Worm (Caenorhabditis elegans) whole organism, L4 larva: Measurements from ENCODE around the gene vps-2.

Experiments
- D1046.2 ChIP-seq: fragments of 200-800 bp; sonication (Bioruptor generic); IDR thresholded peaks from 2 replicates; pipeline ENCODE4 v1.3.6; 2022; ENCODE audit warnings: missing genetic modification characterization, missing compliant biosample characterization
- F49E8.2 ChIP-seq: sonication (generic microtip); optimal IDR thresholded peaks from 2 replicates; lab custom pipeline; 2016; ENCODE audit warnings: missing compliant biosample characterization, mild to moderate bottlenecking, missing genetic modification characterization, borderline replicate concordance
- R02D3.7 ChIP-seq: fragments of 150-350 bp; sonication (generic microtip); optimal IDR thresholded peaks from 3 replicates; lab custom pipeline; 2014; ENCODE audit warnings: missing biosample characterization, missing genetic modification characterization
- Y48G9A.11 ChIP-seq: fragments of 200-800 bp; sonication (Bioruptor generic); IDR thresholded peaks from 2 replicates; pipeline ENCODE4 v1.3.6; 2022; ENCODE audit warnings: missing genetic modification reagents, missing genetic modification characterization, missing compliant biosample characterization
- Y75B8A.6 ChIP-seq: fragments of 200-800 bp; sonication (Bioruptor generic); IDR thresholded peaks from 2 replicates; pipeline ENCODE4 v1.3.6; 2022; ENCODE audit warnings: missing genetic modification reagents, missing genetic modification characterization, missing compliant biosample characterization
- arid-1 ChIP-seq: fragments of 200-800 bp; sonication (Bioruptor generic); conservative IDR thresholded peaks from 2 replicates; pipeline ENCODE4 v1.3.6; 2022; ENCODE audit warnings: missing genetic modification reagents, missing genetic modification characterization, missing compliant biosample characterization
- ceh-32 ChIP-seq: sonication (generic microtip); optimal IDR thresholded peaks from 2 replicates; lab custom pipeline; 2016; ENCODE audit warnings: mild to moderate bottlenecking, missing genetic modification characterization, missing compliant biosample characterization; ENCODE audit not compliant: poor library complexity
- ceh-82 ChIP-seq: sonication (generic microtip); optimal IDR thresholded peaks from 2 replicates; lab custom pipeline; 2017; ENCODE audit warnings: missing biosample characterization, missing genetic modification characterization
- daf-8 ChIP-seq: fragments of 200-800 bp; sonication (Bioruptor generic); IDR thresholded peaks from 2 replicates; pipeline ENCODE4 v1.3.6; 2022; ENCODE audit warnings: missing genetic modification characterization, missing compliant biosample characterization
- dmd-6 ChIP-seq: fragments of 200-800 bp; sonication (Bioruptor generic); IDR thresholded peaks from 2 replicates; pipeline ENCODE4 v1.3.6; 2022; ENCODE audit warnings: missing genetic modification reagents, missing genetic modification characterization, missing compliant biosample characterization
- duxl-1 ChIP-seq: sonication (generic microtip); optimal IDR thresholded peaks from 2 replicates; lab custom pipeline; 2016; ENCODE audit warnings: mild to moderate bottlenecking, missing genetic modification characterization, moderate library complexity, missing compliant biosample characterization; ENCODE audit not compliant: poor library complexity
- dve-1 ChIP-seq: sonication (generic microtip); optimal IDR thresholded peaks from 2 replicates; lab custom pipeline; 2017; ENCODE audit warnings: antibody characterized with exemption, mild to moderate bottlenecking, missing genetic modification characterization, missing compliant biosample characterization; ENCODE audit not compliant: insufficient read depth
- egl-43 ChIP-seq: fragments of 200-800 bp; sonication (Bioruptor generic); IDR thresholded peaks from 2 replicates; pipeline ENCODE4 v1.3.6; 2022; ENCODE audit warnings: missing genetic modification reagents, missing genetic modification characterization, missing compliant biosample characterization
- hif-1 ChIP-seq, 2 experiments: sonication (generic microtip); optimal IDR thresholded peaks; 2 replicates each; lab custom pipeline; 2016 to 2017; ENCODE audit warnings: missing compliant biosample characterization in 2 of 2, missing genetic modification characterization in 2 of 2, missing genetic modification reagents in 2 of 2, missing genotype in 2 of 2, mild to moderate bottlenecking in 1 of 2
- hlh-11 ChIP-seq: fragments of 200-800 bp; sonication (Bioruptor generic); optimal IDR thresholded peaks from 2 replicates; lab custom pipeline; 2018; ENCODE audit warnings: mild to moderate bottlenecking, missing genetic modification characterization, missing compliant biosample characterization
- hlh-30 ChIP-seq: sonication (generic microtip); optimal IDR thresholded peaks from 2 replicates; lab custom pipeline; 2017; ENCODE audit warnings: antibody characterized with exemption, mild to moderate bottlenecking, missing genetic modification characterization, missing compliant biosample characterization; ENCODE audit not compliant: insufficient read depth
- hmg-1.1 ChIP-seq: fragments of 200-800 bp; sonication (Bioruptor generic); IDR thresholded peaks from 2 replicates; pipeline ENCODE4 v1.3.6; 2022; ENCODE audit warnings: missing genetic modification reagents, missing genetic modification characterization, missing compliant biosample characterization
- lin-1 ChIP-seq: fragments of 200-800 bp; sonication (Bioruptor generic); IDR thresholded peaks from 2 replicates; pipeline ENCODE4 v1.3.6; 2022; ENCODE audit warnings: missing genetic modification reagents, missing genetic modification characterization, missing compliant biosample characterization
- lin-15B ChIP-seq: fragments of 150-350 bp; sonication (generic microtip); optimal IDR thresholded peaks from 3 replicates; lab custom pipeline; 2014; ENCODE audit warnings: missing biosample characterization, missing genetic modification characterization
- lin-38 ChIP-seq: fragments of 200-800 bp; sonication (Bioruptor generic); IDR thresholded peaks from 2 replicates; pipeline ENCODE4 v1.3.6; 2022; ENCODE audit warnings: missing genetic modification reagents, missing genetic modification characterization, missing compliant biosample characterization
- lsy-2 ChIP-seq, 2 experiments: fragments of 150-350 bp in 1 of 2; sonication (generic microtip) in 1 of 2; optimal IDR thresholded peaks; 2 replicates each; lab custom pipeline; 2014 to 2017; ENCODE audit warnings: missing biosample characterization in 2 of 2, missing genetic modification characterization in 2 of 2
- madf-5 ChIP-seq, 2 experiments: fragments of 200-800 bp; sonication (Bioruptor generic); IDR thresholded peaks; 2 replicates each; pipeline ENCODE4 v1.3.6; 2022; ENCODE audit warnings: missing compliant biosample characterization in 2 of 2, missing genetic modification characterization in 2 of 2
- mdl-1 ChIP-seq, 2 experiments: fragments of 150-350 bp in 1 of 2; sonication (generic microtip) in 1 of 2; optimal IDR thresholded peaks; 2 replicates each; lab custom pipeline; 2014 to 2017; ENCODE audit warnings: missing biosample characterization in 2 of 2, missing genetic modification characterization in 2 of 2
- mep-1 ChIP-seq: fragments of 150-350 bp; sonication (generic microtip); optimal IDR thresholded peaks from 3 replicates; lab custom pipeline; 2014; ENCODE audit warnings: missing biosample characterization, missing genetic modification characterization
- mes-2 ChIP-seq: sonication (generic microtip); optimal IDR thresholded peaks from 2 replicates; lab custom pipeline; 2016; ENCODE audit warnings: missing genotype, mild to moderate bottlenecking, missing genetic modification characterization, missing compliant biosample characterization; ENCODE audit not compliant: poor library complexity, severe bottlenecking
- nhr-10 ChIP-seq: fragments of 150-350 bp; optimal IDR thresholded peaks from 2 replicates; lab custom pipeline; 2014; ENCODE audit warnings: missing biosample characterization, missing genetic modification characterization
- nhr-102 ChIP-seq: sonication (generic microtip); optimal IDR thresholded peaks from 2 replicates; lab custom pipeline; 2016; ENCODE audit warnings: mild to moderate bottlenecking, missing genetic modification characterization, moderate library complexity, missing compliant biosample characterization
- nhr-11 ChIP-seq: fragments of 150-350 bp; optimal IDR thresholded peaks from 2 replicates; lab custom pipeline; 2014; ENCODE audit warnings: missing biosample characterization, missing genetic modification characterization
- nhr-25 ChIP-seq: sonication (generic microtip); optimal IDR thresholded peaks from 2 replicates; lab custom pipeline; 2017; ENCODE audit warnings: missing genetic modification characterization, mild to moderate bottlenecking, missing compliant biosample characterization, antibody characterized with exemption, moderate library complexity, borderline replicate concordance; ENCODE audit not compliant: insufficient read depth
- nhr-28 ChIP-seq: fragments of 150-350 bp; optimal IDR thresholded peaks from 2 replicates; lab custom pipeline; 2014; ENCODE audit warnings: missing biosample characterization, missing genetic modification characterization
- nhr-42 ChIP-seq: fragments of 200-800 bp; sonication (Bioruptor generic); IDR thresholded peaks from 2 replicates; pipeline ENCODE4 v1.3.6; 2022; ENCODE audit warnings: missing genetic modification characterization, missing compliant biosample characterization
- nhr-48 ChIP-seq: sonication (generic microtip); optimal IDR thresholded peaks from 2 replicates; lab custom pipeline; 2016; ENCODE audit warnings: mild to moderate bottlenecking, missing genetic modification characterization, missing compliant biosample characterization
- nhr-77 ChIP-seq: fragments of 150-350 bp; optimal IDR thresholded peaks from 2 replicates; lab custom pipeline; 2014; ENCODE audit warnings: missing biosample characterization, missing genetic modification characterization
- php-3 ChIP-seq: fragments of 200-800 bp; sonication (Bioruptor generic); IDR thresholded peaks from 2 replicates; pipeline ENCODE4 v1.3.6; 2022; ENCODE audit warnings: missing genetic modification reagents, missing genetic modification characterization, missing compliant biosample characterization
- sdz-12 ChIP-seq: fragments of 200-800 bp; sonication (Bioruptor generic); optimal IDR thresholded peaks from 2 replicates; lab custom pipeline; 2018; ENCODE audit warnings: mild to moderate bottlenecking, missing genetic modification characterization, missing compliant biosample characterization
- set-16 ChIP-seq: fragments of 200-800 bp; sonication (Bioruptor generic); IDR thresholded peaks from 2 replicates; pipeline ENCODE4 v1.3.6; 2022; ENCODE audit warnings: missing genetic modification reagents, missing genetic modification characterization, missing compliant biosample characterization
- snpc-1.2 ChIP-seq: fragments of 200-800 bp; sonication (Bioruptor generic); IDR thresholded peaks from 2 replicates; pipeline ENCODE4 v1.3.6; 2022; ENCODE audit warnings: missing genetic modification reagents, missing genetic modification characterization, missing compliant biosample characterization
- spr-1 ChIP-seq: sonication (generic microtip); optimal IDR thresholded peaks from 2 replicates; lab custom pipeline; 2016; ENCODE audit warnings: mild to moderate bottlenecking, missing genetic modification characterization, missing compliant biosample characterization
- tra-1 ChIP-seq: fragments of 200-800 bp; sonication (Bioruptor generic); IDR thresholded peaks from 2 replicates; pipeline ENCODE4 v1.3.6; 2022; ENCODE audit warnings: missing genetic modification reagents, missing genetic modification characterization, missing compliant biosample characterization
- unc-39 ChIP-seq: sonication (generic microtip); optimal IDR thresholded peaks from 2 replicates; lab custom pipeline; 2017; ENCODE audit warnings: missing biosample characterization, missing genetic modification characterization
- unc-62 ChIP-seq, 3 experiments: fragments of 150-350 bp in 1 of 3; sonication (generic microtip); optimal IDR thresholded peaks in 2 of 3; peaks in 1 of 3; 1 replicate in 1 of 3; 2 replicates in 2 of 3; lab custom pipeline; 2014 to 2017; ENCODE audit warnings: missing biosample characterization in 3 of 3, missing genetic modification characterization in 3 of 3, missing genetic modification reagents in 3 of 3, missing genotype in 1 of 3
- vab-7 ChIP-seq: fragments of 200-800 bp; sonication (Bioruptor generic); IDR thresholded peaks from 2 replicates; pipeline ENCODE4 v1.3.6; 2022; ENCODE audit warnings: missing genetic modification reagents, missing genetic modification characterization, missing compliant biosample characterization
- zfp-3 ChIP-seq: fragments of 200-800 bp; sonication (Bioruptor generic); conservative IDR thresholded peaks from 2 replicates; pipeline ENCODE4 v1.3.6; 2022; ENCODE audit warnings: missing genetic modification reagents, missing genetic modification characterization, missing compliant biosample characterization
- zip-11 ChIP-seq: fragments of 200-800 bp; sonication (Bioruptor generic); IDR thresholded peaks from 2 replicates; pipeline ENCODE4 v1.3.6; 2022; ENCODE audit warnings: missing genetic modification characterization, missing compliant biosample characterization
- ztf-7 ChIP-seq: fragments of 150-350 bp; optimal IDR thresholded peaks from 2 replicates; lab custom pipeline; 2014; ENCODE audit warnings: missing biosample characterization, missing genetic modification characterization

Gene vps-2

ce11 chrII:12798814-12799213 is 30.8 kb upstream of the vps-2 start (continued):
- peak; percentile 63 for TF ChIP-seq mes-2 (tag; lab: Kevin White, UChicago)
- TF ChIP-seq nhr-11 (tag; lab: Kevin White, UChicago) = peak; percentile 89
- no peak for TF ChIP-seq ceh-82 (tag; lab: Kevin White, UChicago)
- TF ChIP-seq tra-1 = peak; percentile 83; the same call in 1 of the 2 replicates
- peak; percentile 94 for TF ChIP-seq lin-1 (GFP tag; lab: Robert Waterston, UW)
- peak; percentile 54 to 92 for TF ChIP-seq mdl-1 (tag; optimal IDR thresholded peaks at IDR 0.05; lab: Kevin White, UChicago)
- no peak for TF ChIP-seq Y48G9A.11 (GFP tag; lab: Robert Waterston, UW)
- no peak for TF ChIP-seq daf-8 (GFP tag; lab: Robert Waterston, UW)
- peak; percentile 56 for TF ChIP-seq snpc-1.2 (GFP tag; lab: Robert Waterston, UW)
- no peak for TF ChIP-seq sdz-12 (GFP tag; lab: Kevin White, UChicago)
- TF ChIP-seq R02D3.7 (tag; lab: Kevin White, UChicago) = no peak
- no peak for TF ChIP-seq unc-39 (tag; lab: Kevin White, UChicago)
- TF ChIP-seq hlh-30 (tag; lab: Kevin White, UChicago) = peak; percentile 94
- TF ChIP-seq hif-1 (tag; optimal IDR thresholded peaks at IDR 0.05; lab: Kevin White, UChicago) = peak in 1 of 2 experiments; percentile 73
- peak; percentile 80; the same call in 1 of the 2 replicates for TF ChIP-seq nhr-42
- TF ChIP-seq zip-11 (GFP tag; lab: Robert Waterston, UW) = no peak
- TF ChIP-seq Y75B8A.6 = peak; percentile 57; the same call in 1 of the 2 replicates
- TF ChIP-seq F49E8.2 (tag; lab: Kevin White, UChicago) = no peak
- peak; percentile 69; the same call in 1 of the 2 replicates for TF ChIP-seq zfp-3 (GFP tag; lab: Robert Waterston, UW)
- peak; percentile 91 for TF ChIP-seq nhr-102
- TF ChIP-seq ztf-7 = peak; percentile 16
- TF ChIP-seq spr-1 (tag; lab: Kevin White, UChicago) = peak; percentile 72
- TF ChIP-seq dve-1 (tag; lab: Kevin White, UChicago) = peak; percentile 96
- peak; percentile 46 for TF ChIP-seq duxl-1

- TF ChIP-seq unc-62 (GFP tag; optimal IDR thresholded peaks at IDR 0.05 in 1 of 2; lab: Kevin White, UChicago) = peak in 1 of 2 experiments; percentile 53
- TF ChIP-seq unc-62 (tag; optimal IDR thresholded peaks at IDR 0.05; lab: Kevin White, UChicago) = no peak
- TF ChIP-seq sdz-12 (GFP tag; lab: Kevin White, UChicago) = peak; percentile 48
- TF ChIP-seq D1046.2 (GFP tag; lab: Robert Waterston, UW) = no peak
- peak; percentile 9 for TF ChIP-seq hlh-30 (tag; lab: Kevin White, UChicago)
- TF ChIP-seq hmg-1.1 (GFP tag; lab: Robert Waterston, UW) = no peak; the same call in 1 of the 2 replicates
- TF ChIP-seq ceh-32 (tag; lab: Kevin White, UChicago) = no peak
- peak; percentile 50 for TF ChIP-seq set-16 (GFP tag; lab: Robert Waterston, UW)
- 0 out of 2 replicates have a peak, but pooled peaks have one; percentile 10 for TF ChIP-seq arid-1
- TF ChIP-seq mep-1 = peak; percentile 11
- TF ChIP-seq nhr-25 (tag; lab: Kevin White, UChicago) = no peak
- peak; percentile 80 for TF ChIP-seq dmd-6
- TF ChIP-seq unc-39 (tag; lab: Kevin White, UChicago) = no peak
- TF ChIP-seq egl-43 (GFP tag; lab: Robert Waterston, UW) = 0 out of 2 replicates have a peak, but pooled peaks have one; percentile 46
- TF ChIP-seq nhr-28 (tag; lab: Kevin White, UChicago) = peak; percentile 36
- peak in 1 of 2 experiments; percentile 35 for TF ChIP-seq lsy-2 (tag; optimal IDR thresholded peaks at IDR 0.05; lab: Kevin White, UChicago)
- TF ChIP-seq lin-1 (GFP tag; lab: Robert Waterston, UW) = 0 out of 2 replicates have a peak, but pooled peaks have one; percentile 15
- TF ChIP-seq nhr-77 (tag; lab: Kevin White, UChicago) = peak; percentile 32
- no peak for TF ChIP-seq nhr-102
- no peak for TF ChIP-seq lin-15B
- no peak for TF ChIP-seq nhr-48 (tag; lab: Kevin White, UChicago)
- TF ChIP-seq madf-5 (GFP tag; IDR thresholded peaks at IDR 0.05; lab: Robert Waterston, UW) = no peak
- TF ChIP-seq vab-7 (GFP tag; lab: Robert Waterston, UW) = no peak
- peak; percentile 63 for TF ChIP-seq dve-1 (tag; lab: Kevin White, UChicago)
- 0 out of 2 replicates have a peak, but pooled peaks have one; percentile 5 for TF ChIP-seq lin-38
- TF ChIP-seq snpc-1.2 (GFP tag; lab: Robert Waterston, UW) = peak; percentile 10; the same call in 1 of the 2 replicates
- TF ChIP-seq hlh-11 (tag; lab: Kevin White, UChicago) = peak; percentile 61
- TF ChIP-seq php-3 (GFP tag; lab: Robert Waterston, UW) = peak; percentile 58; the same call in 1 of the 2 replicates
- no peak for TF ChIP-seq nhr-10 (tag; lab: Kevin White, UChicago)
These were observed 29.3 kb upstream of the vps-2 start for ce11 chrII:12797211-12797794.
